Fruit fly (Drosophila melanogaster): ENCODE data around the gene Alp11.

Alp11 gene

dm6 chrX:15630815-15631214 is 43.3 kb downstream of the Alp11 start (continued):
- TF ChIP-seq stwl (tag; optimal IDR thresholded peaks at IDR 0.05) (no peak), CG17359 (tag; optimal IDR thresholded peaks at IDR 0.05) (peak; percentile 20), z (GFP tag; IDR thresholded peaks at IDR 0.05) (no peak), jumu (GFP tag; optimal IDR thresholded peaks at IDR 0.05) (no peak), CG7556 (GFP tag; optimal IDR thresholded peaks at IDR 0.05) (no peak), sisA (GFP tag; IDR thresholded peaks at IDR 0.05) (peak; percentile 14; the same call in 1 of the 2 replicates), ara (GFP tag; IDR thresholded peaks at IDR 0.05) (no peak), Med (GFP tag) (peak; percentile 10), CG9797 (GFP tag; optimal IDR thresholded peaks at IDR 0.05) (no peak), hb (GFP tag; IDR thresholded peaks at IDR 0.05; ENCODE audit: partially characterized antibody) (no peak), CG17385 (GFP tag; optimal IDR thresholded peaks at IDR 0.05) (no peak), Dfd (GFP tag; optimal IDR thresholded peaks at IDR 0.05) (no peak), CG30403 (GFP tag; optimal IDR thresholded peaks at IDR 0.05) (peak; percentile 9), jigr1 (GFP tag; IDR thresholded peaks at IDR 0.05) (no peak), CG10366 (GFP tag; IDR thresholded peaks at IDR 0.05) (peak; percentile 36; the same call in 1 of the 2 replicates), Aef1 (GFP tag; IDR thresholded peaks at IDR 0.05) (0 out of 3 replicates have a peak, but pooled peaks have one; percentile 18), CG14667 (GFP tag; IDR thresholded peaks at IDR 0.05) (no peak), wek (GFP tag; optimal IDR thresholded peaks at IDR 0.05) (no peak), CG2116 (GFP tag; optimal IDR thresholded peaks at IDR 0.05) (no peak), CG12219 (GFP tag; optimal IDR thresholded peaks at IDR 0.05) (no peak), H15 (GFP tag; IDR thresholded peaks at IDR 0.05) (no peak), tx (GFP tag; optimal IDR thresholded peaks at IDR 0.05) (no peak), CG4730 (GFP tag; IDR thresholded peaks at IDR 0.05) (no peak), CG11723 (GFP tag; optimal IDR thresholded peaks at IDR 0.05) (no peak), en (GFP tag; optimal IDR thresholded peaks at IDR 0.05) (no peak), CG10654 (GFP tag; optimal IDR thresholded peaks at IDR 0.05) (no peak), sens (GFP tag) (peak; percentile 74), CG15696 (tag; optimal IDR thresholded peaks at IDR 0.05) (no peak), CG11504 (tag; optimal IDR thresholded peaks at IDR 0.05) (peak; percentile 37), Fer2 (tag; optimal IDR thresholded peaks at IDR 0.05) (no peak), CG18764 (GFP tag; optimal IDR thresholded peaks at IDR 0.05) (no peak), CG30020 (tag; optimal IDR thresholded peaks at IDR 0.05) (no peak), CG13894 (tag; optimal IDR thresholded peaks at IDR 0.05) (no peak), Rfx (GFP tag; IDR thresholded peaks at IDR 0.05) (no peak), ATbp (GFP tag; optimal IDR thresholded peaks at IDR 0.05) (no peak), CG3726 (GFP tag; IDR thresholded peaks at IDR 0.05) (no peak)

- TF ChIP-seq H15 (GFP tag; IDR thresholded peaks at IDR 0.05), result no peak
- TF ChIP-seq ase (GFP tag; IDR thresholded peaks at IDR 0.05), result no peak
- no peak for TF ChIP-seq HLHmδ (GFP tag; optimal IDR thresholded peaks at IDR 0.05)
- no peak for TF ChIP-seq E2f1 (GFP tag; IDR thresholded peaks at IDR 0.05)
- no peak for TF ChIP-seq zen (tag; optimal IDR thresholded peaks at IDR 0.05)
- no peak for TF ChIP-seq Nf-YC (tag; optimal IDR thresholded peaks at IDR 0.05)
- TF ChIP-seq CG1832 (GFP tag; optimal IDR thresholded peaks at IDR 0.05), result peak; percentile 38
- no peak for TF ChIP-seq vfl (GFP tag; optimal IDR thresholded peaks at IDR 0.05)
- TF ChIP-seq CG12236 (GFP tag; optimal IDR thresholded peaks at IDR 0.05), result no peak
- no peak for TF ChIP-seq crol (GFP tag; IDR thresholded peaks at IDR 0.05)
- no peak for TF ChIP-seq Neu2 (GFP tag; optimal IDR thresholded peaks at IDR 0.05; ENCODE audit: borderline replicate concordance)
- peak; percentile 66 for TF ChIP-seq Med (GFP tag)
- TF ChIP-seq CG11696 (GFP tag; IDR thresholded peaks at IDR 0.05), result no peak
- no peak for TF ChIP-seq gcm2 (GFP tag; optimal IDR thresholded peaks at IDR 0.05)
- TF ChIP-seq lab (GFP tag; optimal IDR thresholded peaks at IDR 0.05), result no peak
- TF ChIP-seq caup (GFP tag; optimal IDR thresholded peaks at IDR 0.05; ENCODE audit: severe bottlenecking), result no peak
- no peak for TF ChIP-seq da (GFP tag; optimal IDR thresholded peaks at IDR 0.05)
- TF ChIP-seq Lhr (GFP tag; optimal IDR thresholded peaks at IDR 0.05), result no peak
- peak; percentile 13 for TF ChIP-seq CG15269 (tag; optimal IDR thresholded peaks at IDR 0.05)
- no peak for TF ChIP-seq CG9932 (GFP tag; IDR thresholded peaks at IDR 0.05)
Observed at dm6 chrX:15631465-15631864, 43.9 kb downstream of the Alp11 start.

All from whole organism, embryonic.